Worm (Caenorhabditis elegans) whole organism, late embryonic: ENCODE measurements around the gene twk-44.

Experiments used
- ama-1 ChIP-seq: fragments of 150-350 bp; optimal IDR thresholded peaks from 2 replicates; lab custom pipeline; 2014
- ceh-18 ChIP-seq: sonication (generic microtip); optimal IDR thresholded peaks from 2 replicates; lab custom pipeline; 2016; ENCODE audit warnings: missing genetic modification characterization, missing compliant biosample characterization
- fax-1 ChIP-seq: sonication (generic microtip); optimal IDR thresholded peaks from 2 replicates; lab custom pipeline; 2016; ENCODE audit warnings: missing genotype, missing genetic modification characterization, missing compliant biosample characterization
- nfya-1 ChIP-seq: sonication (generic microtip); optimal IDR thresholded peaks from 2 replicates; lab custom pipeline; 2017; ENCODE audit warnings: missing genetic modification characterization, mild to moderate bottlenecking, missing compliant biosample characterization, antibody characterized with exemption, moderate library complexity
- nhr-11 ChIP-seq: fragments of 150-350 bp; optimal IDR thresholded peaks from 2 replicates; lab custom pipeline; 2014; ENCODE audit warnings: missing biosample characterization, missing genetic modification characterization

DNA sequence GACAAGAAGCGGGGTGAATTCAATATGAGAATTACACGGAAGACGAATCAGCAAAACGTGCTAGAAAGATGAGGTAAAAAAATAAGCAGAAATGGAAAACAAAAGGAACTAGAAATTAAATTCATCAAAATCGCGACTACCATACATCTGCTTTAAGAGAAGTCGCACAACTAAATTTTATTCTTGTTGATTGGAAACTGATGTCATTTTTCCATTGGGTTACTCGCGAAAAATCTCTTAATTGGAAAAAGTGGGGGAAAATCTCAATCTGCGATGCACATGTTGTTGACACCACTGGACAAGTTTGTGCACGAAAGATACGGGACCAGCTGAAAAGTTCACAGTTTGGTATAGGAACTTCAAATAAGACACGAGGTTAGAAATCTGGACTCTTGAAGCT lies 30.0 kb downstream of the twk-44 start:
- TF ChIP-seq nfya-1 (tag; lab: Kevin White, UChicago) (no peak), fax-1 (no peak), ama-1 (lab: Kevin White, UChicago) (no peak), nhr-11 (tag; lab: Kevin White, UChicago) (no peak), ceh-18 (tag; lab: Kevin White, UChicago) (no peak)
